Fruit fly (Drosophila melanogaster) whole organism, embryonic: ENCODE measurements around the gene CG3604.

Experiments used
- CG10543 ChIP-seq: fragments of 200-800 bp; sonication (Bioruptor generic); optimal IDR thresholded peaks from 3 replicates; lab custom pipeline; 2017; ENCODE audit warnings: missing biosample characterization, mild to moderate bottlenecking, missing genetic modification characterization, moderate library complexity
- CG12299 ChIP-seq: fragments of 200-800 bp; sonication (Bioruptor generic); optimal IDR thresholded peaks from 2 replicates; lab custom pipeline; 2018; ENCODE audit warnings: missing biosample characterization, mild to moderate bottlenecking, missing genetic modification characterization
- CG12942 ChIP-seq: fragments of 200-800 bp; sonication (Bioruptor generic); optimal IDR thresholded peaks from 3 replicates; lab custom pipeline; 2016; ENCODE audit warnings: missing biosample characterization, missing genetic modification characterization
- CG14014 ChIP-seq: fragments of 200-800 bp; sonication (Bioruptor generic); IDR thresholded peaks from 2 replicates; pipeline ENCODE4 v1.3.6; 2022; ENCODE audit warnings: missing biosample characterization, missing genetic modification characterization
- CG1529 ChIP-seq: fragments of 200-800 bp; sonication (Bioruptor generic); optimal IDR thresholded peaks from 3 replicates; lab custom pipeline; 2018; ENCODE audit warnings: missing biosample characterization, missing genetic modification characterization
- CG16863 ChIP-seq: fragments of 200-800 bp; sonication (Bioruptor generic); optimal IDR thresholded peaks from 3 replicates; lab custom pipeline; 2016; ENCODE audit warnings: missing biosample characterization, missing genetic modification characterization
- CG18599 ChIP-seq: fragments of 200-800 bp; sonication (Bioruptor generic); optimal IDR thresholded peaks from 3 replicates; lab custom pipeline; 2017; ENCODE audit warnings: missing biosample characterization, missing genetic modification characterization, mild to moderate bottlenecking, moderate library complexity, missing genetic modification reagents
- CG2199 ChIP-seq: fragments of 200-800 bp; sonication (Bioruptor generic); IDR thresholded peaks from 3 replicates; pipeline ENCODE4 v1.3.6; 2022; ENCODE audit warnings: missing biosample characterization, missing genetic modification characterization
- CG3281 ChIP-seq: fragments of 200-800 bp; sonication (Bioruptor generic); optimal IDR thresholded peaks from 3 replicates; lab custom pipeline; 2017; ENCODE audit warnings: missing biosample characterization, mild to moderate bottlenecking, missing genetic modification characterization
- CG4730 ChIP-seq: fragments of 200-800 bp; sonication (Bioruptor generic); IDR thresholded peaks from 2 replicates; pipeline ENCODE4 v1.3.6; 2022; ENCODE audit warnings: missing biosample characterization, missing genetic modification characterization
- CG5180 ChIP-seq: fragments of 200-800 bp; sonication (Bioruptor generic); optimal IDR thresholded peaks from 3 replicates; lab custom pipeline; 2017; ENCODE audit warnings: missing biosample characterization, missing genetic modification characterization, mild to moderate bottlenecking, moderate library complexity, missing genetic modification reagents
- CG6175 ChIP-seq: fragments of 200-800 bp; sonication (Bioruptor generic); IDR thresholded peaks from 3 replicates; pipeline ENCODE4 v1.3.6; 2022; ENCODE audit warnings: missing biosample characterization, missing genetic modification characterization
- CG6765 ChIP-seq: fragments of 200-800 bp; sonication (Bioruptor generic); optimal IDR thresholded peaks from 3 replicates; lab custom pipeline; 2017; ENCODE audit warnings: missing biosample characterization, mild to moderate bottlenecking, missing genetic modification characterization
- CG8359 ChIP-seq: fragments of 200-800 bp; sonication (Bioruptor generic); optimal IDR thresholded peaks from 2 replicates; lab custom pipeline; 2017; ENCODE audit warnings: missing biosample characterization, mild to moderate bottlenecking, missing genetic modification characterization, borderline replicate concordance
- CG9817 ChIP-seq: fragments of 200-800 bp; sonication (Bioruptor generic); optimal IDR thresholded peaks from 2 replicates; lab custom pipeline; 2018; ENCODE audit warnings: missing biosample characterization, mild to moderate bottlenecking, missing genetic modification characterization, moderate library complexity
- Fer1 ChIP-seq: fragments of 200-800 bp; sonication (Bioruptor generic); optimal IDR thresholded peaks from 2 replicates; lab custom pipeline; 2017; ENCODE audit warnings: missing biosample characterization, mild to moderate bottlenecking, missing genetic modification characterization
- Gsc ChIP-seq: fragments of 200-800 bp; sonication (Bioruptor generic); IDR thresholded peaks from 2 replicates; pipeline ENCODE4 v1.3.6; 2022; ENCODE audit warnings: missing biosample characterization, missing genetic modification characterization
- Hmr ChIP-seq: fragments of 200-800 bp; sonication (Bioruptor generic); optimal IDR thresholded peaks from 3 replicates; lab custom pipeline; 2017; ENCODE audit warnings: mild to moderate bottlenecking, missing biosample characterization, missing genetic modification reagents, missing genetic modification characterization
- Max ChIP-seq: fragments of 200-800 bp; sonication (Bioruptor generic); optimal IDR thresholded peaks from 2 replicates; lab custom pipeline; 2016; ENCODE audit warnings: missing biosample characterization, mild to moderate bottlenecking, missing genetic modification characterization
- Med ChIP-seq: fragments of 200-800 bp; sonication (Bioruptor generic); peaks from one replicate; lab custom pipeline; 2016; ENCODE audit warnings: missing biosample characterization, missing genetic modification characterization, mild to moderate bottlenecking, inconsistent platforms, moderate library complexity
- Myb ChIP-seq: fragments of 200-800 bp; sonication (Bioruptor generic); optimal IDR thresholded peaks from 2 replicates; lab custom pipeline; 2016; ENCODE audit warnings: missing biosample characterization, missing genetic modification characterization
- NC2β ChIP-seq: fragments of 200-800 bp; sonication (Bioruptor generic); optimal IDR thresholded peaks from 2 replicates; lab custom pipeline; 2016; ENCODE audit warnings: missing biosample characterization, missing genetic modification characterization
- NK7.1 ChIP-seq: fragments of 200-800 bp; sonication (Bioruptor generic); optimal IDR thresholded peaks from 3 replicates; lab custom pipeline; 2016; ENCODE audit warnings: missing biosample characterization, missing genetic modification characterization
- Pdp1 ChIP-seq, 2 experiments: fragments of 200-800 bp; sonication (Bioruptor generic); optimal IDR thresholded peaks; 3 replicates each; lab custom pipeline; 2016; ENCODE audit warnings: missing biosample characterization in 2 of 2, missing genetic modification characterization in 2 of 2, mild to moderate bottlenecking in 1 of 2, moderate library complexity in 1 of 2
- Sry-β ChIP-seq: fragments of 200-800 bp; sonication (Bioruptor generic); optimal IDR thresholded peaks from 2 replicates; lab custom pipeline; 2018; ENCODE audit warnings: missing biosample characterization, mild to moderate bottlenecking, missing genetic modification characterization, moderate library complexity
- ap ChIP-seq: fragments of 200-800 bp; sonication (Bioruptor generic); IDR thresholded peaks from 2 replicates; pipeline ENCODE4 v1.3.6; 2022; ENCODE audit warnings: missing biosample characterization, missing genetic modification characterization
- bsh ChIP-seq, 2 experiments: fragments of 200-800 bp; sonication (Bioruptor generic); optimal IDR thresholded peaks; 2 replicates each; lab custom pipeline; 2017 to 2018; ENCODE audit warnings: mild to moderate bottlenecking in 2 of 2, missing biosample characterization in 2 of 2, missing genetic modification characterization in 2 of 2, moderate library complexity in 1 of 2
- dysf ChIP-seq: fragments of 200-800 bp; sonication (Bioruptor generic); IDR thresholded peaks from 3 replicates; pipeline ENCODE4 v1.3.6; 2022; ENCODE audit warnings: missing biosample characterization, missing genetic modification characterization
- fd96Cb ChIP-seq: fragments of 200-800 bp; sonication (Bioruptor generic); optimal IDR thresholded peaks from 2 replicates; lab custom pipeline; 2018; ENCODE audit warnings: missing biosample characterization, mild to moderate bottlenecking, missing genetic modification characterization, moderate library complexity
- gem ChIP-seq: fragments of 200-800 bp; sonication (Bioruptor generic); optimal IDR thresholded peaks from 2 replicates; lab custom pipeline; 2019; ENCODE audit warnings: missing biosample characterization, mild to moderate bottlenecking, missing genetic modification characterization, moderate library complexity
- jigr1 ChIP-seq: fragments of 200-800 bp; sonication (Bioruptor generic); IDR thresholded peaks from 3 replicates; pipeline ENCODE4 v1.3.6; 2022; ENCODE audit warnings: missing biosample characterization, missing genetic modification characterization
- peb ChIP-seq: fragments of 200-800 bp; sonication (Bioruptor generic); IDR thresholded peaks from 2 replicates; pipeline ENCODE4 v1.3.6; 2022; ENCODE audit warnings: missing biosample characterization, missing genetic modification characterization
- pita ChIP-seq: fragments of 200-800 bp; sonication (Bioruptor generic); optimal IDR thresholded peaks from 2 replicates; lab custom pipeline; 2017; ENCODE audit warnings: missing biosample characterization, mild to moderate bottlenecking, missing genetic modification characterization
- repo ChIP-seq: fragments of 200-800 bp; sonication (Bioruptor generic); optimal IDR thresholded peaks from 2 replicates; lab custom pipeline; 2016; ENCODE audit warnings: missing biosample characterization, missing genetic modification characterization
- sima ChIP-seq: fragments of 200-800 bp; sonication (Bioruptor generic); optimal IDR thresholded peaks from 2 replicates; lab custom pipeline; 2016; ENCODE audit warnings: missing biosample characterization, missing genetic modification characterization
- sqz ChIP-seq: fragments of 200-800 bp; sonication (Bioruptor generic); optimal IDR thresholded peaks from 3 replicates; lab custom pipeline; 2018; ENCODE audit warnings: missing biosample characterization, mild to moderate bottlenecking, missing genetic modification characterization
- ttk ChIP-seq: fragments of 200-800 bp; sonication (Bioruptor generic); IDR thresholded peaks from 2 replicates; pipeline ENCODE4 v2.1.2; 2022; ENCODE audit warnings: missing biosample characterization, missing genetic modification characterization
- usp ChIP-seq: fragments of >200 bp; optimal IDR thresholded peaks from 2 replicates; lab custom pipeline; 2017; ENCODE audit warnings: missing biosample characterization, missing genetic modification characterization

CG3604 gene

DNA sequence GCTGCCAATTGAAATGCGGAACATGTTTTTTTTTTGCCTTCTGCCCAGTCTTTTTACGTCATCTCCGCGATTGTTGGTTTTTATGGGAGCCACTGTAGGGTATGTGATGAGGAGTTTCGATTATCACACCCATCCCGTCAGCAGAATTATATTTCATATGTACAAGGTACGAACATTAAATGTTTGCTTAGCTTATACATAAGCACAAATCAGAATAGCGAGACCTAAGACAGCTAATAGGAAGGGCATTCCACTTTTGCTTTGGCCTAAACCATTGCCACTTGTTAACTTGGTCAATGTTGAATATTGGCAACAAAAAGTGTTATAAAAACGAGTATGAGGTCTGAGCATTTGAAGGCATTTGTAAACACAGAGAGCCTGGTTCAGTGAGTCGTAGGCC, 5.6 kb upstream of the CG3604 start, which contains the start of gene CG2816 (continued):
- TF ChIP-seq jigr1 (no peak), fd96Cb (peak; percentile 6), Max (GFP tag; lab: Kevin White, UChicago) (no peak), CG18599 (peak; percentile 61), ttk (GFP tag; lab: Robert Waterston, UW) (peak; percentile 51), CG12299 (peak; percentile 63), CG9817 (peak; percentile 91), CG12942 (GFP tag; lab: Kevin White, UChicago) (peak; percentile 42), Hmr (GFP tag; lab: Kevin White, UChicago) (peak; percentile 80), dysf (GFP tag; lab: Robert Waterston, UW) (peak; percentile 92), NK7.1 (GFP tag; lab: Kevin White, UChicago) (peak; percentile 18), CG8359 (GFP tag; lab: Kevin White, UChicago) (no peak), Sry-β (GFP tag; lab: Kevin White, UChicago) (no peak), repo (GFP tag; lab: Kevin White, UChicago) (peak; percentile 16), ap (GFP tag; lab: Robert Waterston, UW) (peak; percentile 69), Pdp1 (GFP tag; optimal IDR thresholded peaks at IDR 0.05; lab: Kevin White, UChicago) (peak in 1 of 2 experiments; percentile 56), CG10543 (peak; percentile 69), CG14014 (peak; percentile 92)

DNA sequence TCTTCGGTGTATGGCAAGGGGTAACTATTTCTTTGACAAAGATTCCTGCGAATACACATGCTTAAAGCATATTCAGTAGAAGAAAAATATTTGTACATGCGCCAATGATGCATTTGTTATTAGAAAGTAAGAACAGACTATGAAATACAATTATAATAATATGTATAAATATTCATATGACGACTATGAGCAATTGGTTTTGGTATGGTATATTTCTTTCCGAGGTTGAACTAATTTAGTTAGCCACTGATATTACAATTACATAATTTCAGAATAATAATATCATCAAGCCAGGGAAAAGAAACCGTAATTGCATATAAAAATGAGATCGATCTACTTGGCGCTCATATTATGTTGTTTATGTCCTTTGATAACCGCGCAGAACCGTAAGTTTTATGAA, 3.9 kb upstream of the CG3604 start, which contains the start of gene CG43145:
CG43145 (plus strand) TSS at position 301 of the 400 bp plus-strand sequence.
- TF ChIP-seq peb (no peak), CG6175 (GFP tag; lab: Robert Waterston, UW) (no peak), bsh (GFP tag; optimal IDR thresholded peaks at IDR 0.05; lab: Kevin White, UChicago) (no peak), CG5180 (no peak), sima (GFP tag; lab: Kevin White, UChicago) (no peak)

DNA sequence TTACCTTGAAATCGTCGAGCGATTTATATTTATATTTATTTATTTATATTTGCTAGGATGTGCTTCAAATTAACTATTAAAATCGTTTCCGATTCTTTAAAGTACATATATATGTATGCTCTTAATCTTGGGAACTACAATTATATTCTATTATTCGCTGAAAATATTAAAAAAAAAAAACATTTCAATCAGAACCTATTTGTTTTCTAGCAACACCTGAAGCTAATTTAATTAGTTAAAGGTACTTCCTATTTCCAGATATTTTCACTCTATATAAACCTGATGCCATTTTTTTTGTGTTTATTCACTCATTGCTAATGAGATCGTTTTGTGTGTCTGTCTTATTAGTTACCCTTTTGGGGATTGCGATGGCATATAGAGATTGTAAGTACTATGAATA, 3.3 kb upstream of the CG3604 start, which contains the start of gene CG42467:
CG42467 (plus strand) TSS at position 301 of the 400 bp plus-strand sequence.
- TF ChIP-seq usp (GFP tag; lab: Kevin White, UChicago) (no peak), sqz (GFP tag; lab: Kevin White, UChicago) (no peak), Gsc (GFP tag; lab: Robert Waterston, UW) (no peak), CG3281 (GFP tag; lab: Kevin White, UChicago) (no peak), CG2199 (GFP tag; lab: Robert Waterston, UW) (no peak), pita (no peak), gem (no peak), CG16863 (GFP tag; lab: Kevin White, UChicago) (no peak), CG9817 (no peak), CG6765 (no peak), NC2β (GFP tag; lab: Kevin White, UChicago) (no peak), CG4730 (no peak), Fer1 (GFP tag; lab: Kevin White, UChicago) (no peak), Med (GFP tag; lab: Kevin White, UChicago) (no peak), Myb (no peak), CG1529 (no peak)
- TF ChIP-seq, all 482 proteins: peak for 0
